Fruit fly (Drosophila melanogaster): ENCODE results near the gene ebo.

DNA sequence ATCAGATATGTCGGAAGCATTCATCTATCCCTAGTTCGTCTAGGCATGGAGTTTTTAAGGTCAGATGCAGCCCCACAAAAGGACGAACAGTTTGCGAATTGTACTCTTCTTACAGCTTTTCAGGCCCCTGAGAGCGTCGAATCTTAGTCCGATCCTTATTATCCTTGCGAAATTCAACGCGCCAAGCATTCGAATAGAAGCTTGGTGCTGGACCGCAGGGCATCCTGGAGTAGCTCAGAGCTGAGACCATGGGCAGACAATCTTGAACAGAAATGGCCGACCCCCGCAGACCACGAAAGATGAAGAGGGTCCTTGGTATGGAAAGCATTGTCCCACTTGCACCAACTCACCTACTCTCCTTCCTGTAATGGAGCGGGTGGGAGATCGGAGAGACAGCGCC is 2.4 kb upstream of the ebo start, which contains the start of gene CG32817:
- TF ChIP-seq CG15336 (GFP tag; IDR thresholded peaks at IDR 0.05) = no peak
- no peak for TF ChIP-seq CG8319 (GFP tag; optimal IDR thresholded peaks at IDR 0.05)
- TF ChIP-seq Hr39 (GFP tag; optimal IDR thresholded peaks at IDR 0.05) = no peak
- TF ChIP-seq Blimp-1 (GFP tag; optimal IDR thresholded peaks at IDR 0.05) = no peak
- TF ChIP-seq CG16779 (tag; optimal IDR thresholded peaks at IDR 0.05) = no peak
- no peak for TF ChIP-seq Sox15 (GFP tag; optimal IDR thresholded peaks at IDR 0.05)
- TF ChIP-seq Gug (GFP tag; IDR thresholded peaks at IDR 0.05) = no peak
- TF ChIP-seq Ets96B (tag; optimal IDR thresholded peaks at IDR 0.05) = no peak
- TF ChIP-seq Eip75B (GFP tag; optimal IDR thresholded peaks at IDR 0.05) = no peak
- no peak for TF ChIP-seq CG6792 (GFP tag; optimal IDR thresholded peaks at IDR 0.05)
- no peak for TF ChIP-seq net (GFP tag; optimal IDR thresholded peaks at IDR 0.05)
- no peak for TF ChIP-seq CG10669 (GFP tag; optimal IDR thresholded peaks at IDR 0.05)
- no peak for TF ChIP-seq fd85E (GFP tag; optimal IDR thresholded peaks at IDR 0.05)
- no peak for TF ChIP-seq OdsH (GFP tag; optimal IDR thresholded peaks at IDR 0.05)
